Worm (Caenorhabditis elegans) whole organism, early embryonic: ENCODE results near the gene dtmk-1.

Experiments
- B0310.2 ChIP-seq: sonication (generic microtip); optimal IDR thresholded peaks from 2 replicates; lab custom pipeline; 2016; ENCODE audit warnings: mild to moderate bottlenecking, missing genetic modification characterization, missing compliant biosample characterization
- F13C5.2 ChIP-seq: sonication (generic microtip); optimal IDR thresholded peaks from 2 replicates; lab custom pipeline; 2017; ENCODE audit warnings: mild to moderate bottlenecking, missing genetic modification characterization, inconsistent platforms, missing compliant biosample characterization
- aly-1 ChIP-seq: sonication (generic microtip); optimal IDR thresholded peaks from 2 replicates; lab custom pipeline; 2016; ENCODE audit warnings: missing genetic modification characterization, missing compliant biosample characterization
- ama-1 ChIP-seq: fragments of 150-350 bp; optimal IDR thresholded peaks from 2 replicates; lab custom pipeline; 2014
- ceh-13 ChIP-seq: fragments of 200-800 bp; sonication (Bioruptor generic); optimal IDR thresholded peaks from 2 replicates; lab custom pipeline; 2018; ENCODE audit warnings: mild to moderate bottlenecking, missing genetic modification characterization, missing compliant biosample characterization
- ceh-36 ChIP-seq: sonication (generic microtip); optimal IDR thresholded peaks from 2 replicates; lab custom pipeline; 2016; ENCODE audit warnings: missing genetic modification characterization, inconsistent platforms, missing compliant biosample characterization
- ets-7 ChIP-seq: sonication (generic microtip); optimal IDR thresholded peaks from 2 replicates; lab custom pipeline; 2016; ENCODE audit warnings: missing genotype, missing genetic modification characterization, missing compliant biosample characterization
- flt-1 ChIP-seq: fragments of 200-800 bp; sonication (Bioruptor generic); IDR thresholded peaks from 2 replicates; pipeline ENCODE4 v1.3.6; 2022; ENCODE audit warnings: missing genetic modification characterization, missing compliant biosample characterization
- hmbx-1 ChIP-seq: sonication (generic microtip); optimal IDR thresholded peaks from 2 replicates; lab custom pipeline; 2016; ENCODE audit warnings: mild to moderate bottlenecking, missing genetic modification characterization, missing compliant biosample characterization
- hmg-4 ChIP-seq: fragments of 200-800 bp; sonication (Bioruptor generic); optimal IDR thresholded peaks from 2 replicates; lab custom pipeline; 2018; ENCODE audit warnings: mild to moderate bottlenecking, missing genetic modification characterization, missing compliant biosample characterization
- hnd-1 ChIP-seq: sonication (generic microtip); optimal IDR thresholded peaks from 2 replicates; lab custom pipeline; 2016; ENCODE audit warnings: missing genetic modification characterization, missing compliant biosample characterization
- pes-1 ChIP-seq: fragments of 200-800 bp; sonication (Bioruptor generic); IDR thresholded peaks from 2 replicates; pipeline ENCODE4 v1.3.6; 2022; ENCODE audit warnings: missing genetic modification reagents, missing genetic modification characterization, missing compliant biosample characterization
- scrt-1 ChIP-seq: fragments of 200-800 bp; sonication (Bioruptor generic); IDR thresholded peaks from 2 replicates; pipeline ENCODE4 v1.3.6; 2022; ENCODE audit warnings: missing genetic modification characterization, missing compliant biosample characterization
- sea-1 ChIP-seq: fragments of 200-800 bp; sonication (Bioruptor generic); conservative IDR thresholded peaks from 2 replicates; pipeline ENCODE4 v1.3.6; 2022; ENCODE audit warnings: missing genetic modification characterization, missing compliant biosample characterization
- tbx-11 ChIP-seq: fragments of 200-800 bp; sonication (Bioruptor generic); IDR thresholded peaks from 2 replicates; pipeline ENCODE4 v1.3.6; 2022; ENCODE audit warnings: missing genetic modification characterization, missing compliant biosample characterization
- tbx-37 ChIP-seq: fragments of 200-800 bp; sonication (Bioruptor generic); conservative IDR thresholded peaks from 2 replicates; pipeline ENCODE4 v1.3.6; 2022; ENCODE audit warnings: missing genetic modification reagents, missing genetic modification characterization, missing compliant biosample characterization
- tra-4 ChIP-seq: sonication (generic microtip); optimal IDR thresholded peaks from 2 replicates; lab custom pipeline; 2017; ENCODE audit warnings: missing genetic modification characterization, missing compliant biosample characterization

Gene dtmk-1

DNA sequence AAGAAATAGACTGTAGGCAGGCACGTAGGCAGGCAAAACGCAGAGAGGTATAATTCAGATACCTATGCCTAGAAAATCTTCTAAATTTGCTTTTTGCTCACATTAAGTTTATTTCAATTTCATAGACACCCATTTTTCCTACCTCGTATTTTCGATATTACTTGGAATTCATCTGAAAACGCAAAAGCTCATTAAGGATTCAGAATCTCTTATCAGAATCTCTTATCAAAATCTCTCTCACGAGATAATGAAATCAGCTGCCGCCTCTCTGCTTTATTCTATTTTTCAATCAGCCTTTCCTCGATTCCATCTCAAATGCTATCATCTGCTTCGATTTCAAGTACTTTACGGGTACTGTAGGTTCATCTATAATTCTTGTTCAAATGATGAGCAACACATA, 15.1 kb downstream of the dtmk-1 start:
- no peak for TF ChIP-seq tbx-37
- TF ChIP-seq pes-1 (GFP tag; lab: Robert Waterston, UW) = no peak
- no peak for TF ChIP-seq ceh-13 (GFP tag; lab: Kevin White, UChicago)
- TF ChIP-seq scrt-1 (GFP tag; lab: Robert Waterston, UW) = no peak
- no peak for TF ChIP-seq flt-1 (GFP tag; lab: Robert Waterston, UW)

DNA sequence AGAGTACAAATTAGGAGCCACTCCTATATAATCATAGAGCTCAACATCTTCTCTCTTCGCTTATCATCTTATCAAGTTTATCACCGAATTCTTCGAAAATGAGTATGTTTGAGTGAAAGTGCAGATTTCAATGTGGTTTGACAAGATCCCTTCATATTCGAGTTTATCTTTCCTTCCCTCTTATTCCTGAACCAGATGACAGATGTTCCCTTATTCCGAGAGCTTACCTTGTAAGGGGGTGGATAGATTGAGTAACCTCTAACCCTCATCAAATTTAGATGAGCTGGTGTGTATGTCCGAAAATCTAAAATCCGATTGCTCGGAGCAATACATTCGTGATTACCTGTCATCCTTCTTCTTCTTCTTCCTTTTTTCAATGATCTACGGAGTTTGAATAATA, 18.2 kb downstream of the dtmk-1 start:
- TF ChIP-seq ceh-13 (GFP tag; lab: Kevin White, UChicago) = no peak
- TF ChIP-seq ceh-36 (tag; lab: Kevin White, UChicago) = no peak
- no peak for TF ChIP-seq ets-7 (tag; lab: Kevin White, UChicago)
- TF ChIP-seq sea-1 = no peak
- no peak for TF ChIP-seq hmbx-1 (tag; lab: Kevin White, UChicago)
- TF ChIP-seq tbx-11 (GFP tag; lab: Robert Waterston, UW) = no peak
- no peak for TF ChIP-seq flt-1 (GFP tag; lab: Robert Waterston, UW)
- no peak for TF ChIP-seq pes-1 (GFP tag; lab: Robert Waterston, UW)
- TF ChIP-seq tbx-37 = no peak
- TF ChIP-seq F13C5.2 (tag; lab: Kevin White, UChicago) = no peak
- TF ChIP-seq B0310.2 (tag; lab: Kevin White, UChicago) = no peak
- no peak for TF ChIP-seq hnd-1
- no peak for TF ChIP-seq tra-4 (tag; lab: Kevin White, UChicago)
- no peak for TF ChIP-seq scrt-1 (GFP tag; lab: Robert Waterston, UW)
- TF ChIP-seq hmg-4 (GFP tag; lab: Kevin White, UChicago) = no peak
- TF ChIP-seq aly-1 (tag; lab: Kevin White, UChicago) = no peak
- TF ChIP-seq ama-1 (lab: Kevin White, UChicago) = no peak

DNA sequence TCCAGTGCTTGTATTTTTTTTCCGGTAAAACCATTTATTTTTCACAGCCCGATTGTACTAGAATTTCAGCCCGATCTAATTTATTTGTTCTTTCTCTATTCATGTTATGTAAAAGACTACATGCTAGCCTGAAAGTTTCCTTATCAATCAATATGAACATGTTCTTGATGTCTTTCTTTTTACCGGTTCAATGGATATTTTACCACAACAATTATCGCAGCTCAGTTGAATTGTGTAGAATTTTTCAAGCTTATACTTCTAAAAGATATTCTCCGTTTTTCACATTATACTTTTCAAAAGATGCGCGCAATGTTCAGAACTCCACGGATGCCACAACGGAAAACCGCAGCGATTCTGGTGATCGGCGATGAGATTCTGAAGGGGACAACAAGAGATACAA, 23.1 kb downstream of the dtmk-1 start, which contains the start of gene flad-1:
Gene flad-1 (plus strand): TSS at position 301 of the 400 bp plus-strand sequence.
- TF ChIP-seq pes-1 (GFP tag; lab: Robert Waterston, UW) (no peak), scrt-1 (GFP tag; lab: Robert Waterston, UW) (no peak), sea-1 (no peak)

- TF ChIP-seq tra-4 (tag; lab: Kevin White, UChicago) (no peak), tbx-11 (GFP tag; lab: Robert Waterston, UW) (no peak), sea-1 (no peak)
These were observed 23.7 kb downstream of the dtmk-1 start for ce11 chrII:9943246-9943645.

ce11 chrII:9940430-9940829, 26.5 kb downstream of the dtmk-1 start, which contains the start of gene ufd-3:
Gene ufd-3, plus strand, starts transcription at chrII:9940753.
- TF ChIP-seq hmbx-1 (tag; lab: Kevin White, UChicago) = no peak
- peak; percentile 57 for TF ChIP-seq F13C5.2 (tag; lab: Kevin White, UChicago)
- no peak for TF ChIP-seq hnd-1
- TF ChIP-seq flt-1 (GFP tag; lab: Robert Waterston, UW) = peak; percentile 47; the same call in 1 of the 2 replicates
- peak; percentile 87 for TF ChIP-seq tbx-37

DNA sequence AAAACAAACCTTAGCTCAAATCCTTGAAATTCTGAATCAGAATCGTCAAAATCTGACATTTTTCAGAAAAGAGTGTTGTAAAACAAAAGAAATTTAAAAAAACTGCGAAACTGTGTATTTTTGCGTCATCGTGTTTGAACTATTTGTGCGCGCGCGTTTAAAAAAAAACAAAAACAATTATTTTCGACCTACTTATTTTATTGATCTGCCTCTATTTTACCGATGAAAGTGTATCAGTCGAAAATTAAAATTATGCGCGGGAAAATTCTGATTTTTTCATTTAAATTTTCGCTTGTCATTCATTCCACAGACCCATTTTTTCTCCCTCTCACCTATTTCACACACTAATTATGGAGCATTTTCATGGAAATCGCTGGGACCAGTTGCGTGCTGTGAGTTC, 28.0 kb downstream of the dtmk-1 start, which contains the start of the genes C05C10.7 and C05C10.5:
Gene C05C10.7 (minus strand): TSS at position 95 of the 400 bp plus-strand sequence.
Gene C05C10.5 (plus strand): TSS at position 164 of the 400 bp plus-strand sequence.
- TF ChIP-seq scrt-1 (GFP tag; lab: Robert Waterston, UW) (no peak), tbx-37 (no peak), hmg-4 (GFP tag; lab: Kevin White, UChicago) (no peak), ets-7 (tag; lab: Kevin White, UChicago) (no peak), hnd-1 (no peak), tbx-11 (GFP tag; lab: Robert Waterston, UW) (no peak), flt-1 (GFP tag; lab: Robert Waterston, UW) (no peak), ceh-36 (tag; lab: Kevin White, UChicago) (no peak)

DNA sequence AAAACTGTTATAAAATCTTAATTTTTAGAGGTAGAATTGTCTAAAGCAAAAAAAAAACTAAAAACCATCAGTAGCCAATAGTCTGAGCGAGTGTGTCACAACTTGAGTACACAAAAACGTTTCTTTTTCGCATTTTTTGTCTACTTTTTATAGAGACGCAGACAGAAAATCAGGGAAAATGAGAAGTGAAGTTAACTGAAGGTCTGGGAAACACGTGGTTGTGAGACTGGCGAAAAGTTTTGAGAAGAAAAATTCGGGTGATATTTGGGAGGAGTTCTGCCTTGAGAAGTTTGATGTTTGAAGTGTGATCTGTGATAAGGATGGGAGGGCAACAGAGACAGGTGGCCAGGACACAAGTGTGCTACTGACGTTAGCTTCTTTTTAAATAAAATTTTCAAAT, 29.3 kb downstream of the dtmk-1 start:
- TF ChIP-seq tbx-11 (GFP tag; lab: Robert Waterston, UW) = no peak
- no peak for TF ChIP-seq B0310.2 (tag; lab: Kevin White, UChicago)
- no peak for TF ChIP-seq ceh-13 (GFP tag; lab: Kevin White, UChicago)
- TF ChIP-seq F13C5.2 (tag; lab: Kevin White, UChicago) = no peak
- TF ChIP-seq ama-1 (lab: Kevin White, UChicago) = no peak
- no peak for TF ChIP-seq sea-1
- TF ChIP-seq aly-1 (tag; lab: Kevin White, UChicago) = no peak
- no peak for TF ChIP-seq flt-1 (GFP tag; lab: Robert Waterston, UW)
- TF ChIP-seq hmg-4 (GFP tag; lab: Kevin White, UChicago) = no peak
- TF ChIP-seq scrt-1 (GFP tag; lab: Robert Waterston, UW) = no peak
- TF ChIP-seq hnd-1 = no peak
- TF ChIP-seq ceh-36 (tag; lab: Kevin White, UChicago) = no peak
- TF ChIP-seq hmbx-1 (tag; lab: Kevin White, UChicago) = no peak
- TF ChIP-seq pes-1 (GFP tag; lab: Robert Waterston, UW) = no peak

DNA sequence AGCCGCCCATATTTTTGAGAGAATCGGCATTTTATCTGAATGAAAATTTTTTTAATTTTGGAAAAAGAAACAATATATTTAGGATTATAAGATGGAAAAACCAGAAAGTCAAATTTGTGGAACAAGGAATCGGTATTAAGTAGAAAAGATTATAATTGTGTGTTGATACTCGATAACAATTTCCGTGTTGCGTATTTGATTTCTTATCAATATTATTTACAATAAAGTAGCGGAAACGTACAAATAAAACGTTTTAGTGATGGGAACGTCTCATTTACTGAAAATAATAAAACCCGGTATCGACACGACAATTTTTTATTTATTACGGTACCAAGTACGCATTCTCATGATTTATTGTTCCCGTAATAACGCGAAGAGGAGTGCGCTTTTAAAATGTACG, 30.0 kb downstream of the dtmk-1 start, which contains the start of gene C05C10.3:
Gene C05C10.3 (minus strand): TSS at position 35 of the 400 bp plus-strand sequence.
- TF ChIP-seq sea-1 (no peak), tra-4 (tag; lab: Kevin White, UChicago) (no peak), scrt-1 (GFP tag; lab: Robert Waterston, UW) (no peak), hmbx-1 (tag; lab: Kevin White, UChicago) (no peak), tbx-11 (GFP tag; lab: Robert Waterston, UW) (no peak), ceh-36 (tag; lab: Kevin White, UChicago) (no peak), ets-7 (tag; lab: Kevin White, UChicago) (no peak)
